Worm (Caenorhabditis elegans) whole organism, early embryonic: ENCODE results near the gene F47C12.6.

Experiments used
- ama-1 ChIP-seq: fragments of 150-350 bp; optimal IDR thresholded peaks from 2 replicates; lab custom pipeline; 2014
- ceh-13 ChIP-seq: fragments of 200-800 bp; sonication (Bioruptor generic); optimal IDR thresholded peaks from 2 replicates; lab custom pipeline; 2018; ENCODE audit warnings: mild to moderate bottlenecking, missing genetic modification characterization, missing compliant biosample characterization
- hmg-4 ChIP-seq: fragments of 200-800 bp; sonication (Bioruptor generic); optimal IDR thresholded peaks from 2 replicates; lab custom pipeline; 2018; ENCODE audit warnings: mild to moderate bottlenecking, missing genetic modification characterization, missing compliant biosample characterization

ce11 chrIV:4024159-4025004 is 31.2 kb upstream of the F47C12.6 start:
- TF ChIP-seq hmg-4 (GFP tag; lab: Kevin White, UChicago) (no peak), ama-1 (no peak), ceh-13 (GFP tag; lab: Kevin White, UChicago) (no peak)
